Fruit fly (Drosophila melanogaster) whole organism: ENCODE results near the gene Ptpa.

Source experiments
- Dll ChIP-seq: fragments of >200 bp; optimal IDR thresholded peaks from 2 replicates; lab custom pipeline; 2017
- psq ChIP-seq: fragments of >200 bp; optimal IDR thresholded peaks from 2 replicates; lab custom pipeline; 2017

DNA sequence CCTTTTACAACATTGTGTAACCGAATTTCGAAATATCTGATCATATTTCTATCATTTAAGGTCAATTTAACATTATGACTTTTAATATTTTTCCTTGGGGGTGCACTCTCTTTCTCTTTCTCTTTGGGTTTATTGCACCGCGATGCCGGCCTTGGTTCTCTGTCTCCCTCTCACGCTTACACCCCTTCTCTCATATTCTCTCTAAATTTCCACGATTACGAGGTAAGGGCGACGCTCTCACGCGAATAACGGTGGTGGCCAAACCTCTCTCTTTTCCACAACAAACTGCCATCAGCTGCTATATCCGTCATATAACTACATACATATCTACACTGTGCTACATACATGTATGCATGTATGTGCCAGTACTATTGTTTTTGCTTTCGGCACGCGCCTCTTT, 49.1 kb downstream of the Ptpa start:
- TF ChIP-seq psq (no peak), Dll (lab: Kevin White, UChicago) (no peak)
